Worm (Caenorhabditis elegans) whole organism, mixed stage, embryonic: Measurements from ENCODE around the gene scrm-3.

ENCODE experiments used
- blmp-1 ChIP-seq: fragments of 150-350 bp; optimal IDR thresholded peaks from 2 replicates; lab custom pipeline; 2014; ENCODE audit warnings: missing biosample characterization, missing genetic modification characterization
- ces-1 ChIP-seq: fragments of 150-350 bp; optimal IDR thresholded peaks from 2 replicates; lab custom pipeline; 2014; ENCODE audit warnings: missing biosample characterization, missing genetic modification reagents, missing genetic modification characterization
- elt-3 ChIP-seq: fragments of 150-350 bp; optimal IDR thresholded peaks from 2 replicates; lab custom pipeline; 2014; ENCODE audit warnings: missing biosample characterization, missing genetic modification characterization
- nhr-76 ChIP-seq: sonication (generic microtip); optimal IDR thresholded peaks from 2 replicates; lab custom pipeline; 2017; ENCODE audit warnings: missing biosample characterization, missing genetic modification characterization
- snpc-4 ChIP-seq: fragments of 150-350 bp; optimal IDR thresholded peaks from 2 replicates; lab custom pipeline; 2014; ENCODE audit warnings: missing biosample characterization, missing genetic modification characterization
- ztf-11 ChIP-seq: fragments of 150-350 bp; optimal IDR thresholded peaks from 2 replicates; lab custom pipeline; 2014; ENCODE audit warnings: missing biosample characterization, missing genetic modification characterization

DNA sequence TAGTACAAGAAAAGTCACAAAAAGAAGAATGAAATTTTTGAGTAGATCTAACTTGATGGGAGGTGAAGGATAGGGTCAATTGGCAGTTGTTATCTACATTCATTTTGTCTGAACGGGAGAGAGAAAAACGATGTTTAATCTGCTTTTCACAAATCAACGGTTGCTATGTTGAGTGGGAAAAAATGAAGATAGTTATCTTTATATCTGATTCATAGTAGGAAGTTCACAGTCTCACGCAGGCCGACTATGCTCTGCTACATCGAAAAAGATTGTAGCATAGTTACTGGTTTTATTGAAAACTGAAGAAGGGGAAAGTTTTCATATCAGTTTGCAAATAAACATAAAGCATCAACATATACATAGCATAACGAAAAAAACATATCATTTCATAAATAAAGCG is 1.5 kb downstream of the scrm-3 start:
- no peak for TF ChIP-seq blmp-1 (tag; lab: Kevin White, UChicago)
- TF ChIP-seq ztf-11 (tag; lab: Kevin White, UChicago), result no peak
- no peak for TF ChIP-seq nhr-76 (tag; lab: Kevin White, UChicago)
- TF ChIP-seq snpc-4 (tag; lab: Kevin White, UChicago), result no peak
- TF ChIP-seq elt-3 (tag; lab: Kevin White, UChicago), result no peak
- TF ChIP-seq ces-1, result no peak
